Worm (Caenorhabditis elegans): ENCODE results near the gene F43C11.11.

DNA sequence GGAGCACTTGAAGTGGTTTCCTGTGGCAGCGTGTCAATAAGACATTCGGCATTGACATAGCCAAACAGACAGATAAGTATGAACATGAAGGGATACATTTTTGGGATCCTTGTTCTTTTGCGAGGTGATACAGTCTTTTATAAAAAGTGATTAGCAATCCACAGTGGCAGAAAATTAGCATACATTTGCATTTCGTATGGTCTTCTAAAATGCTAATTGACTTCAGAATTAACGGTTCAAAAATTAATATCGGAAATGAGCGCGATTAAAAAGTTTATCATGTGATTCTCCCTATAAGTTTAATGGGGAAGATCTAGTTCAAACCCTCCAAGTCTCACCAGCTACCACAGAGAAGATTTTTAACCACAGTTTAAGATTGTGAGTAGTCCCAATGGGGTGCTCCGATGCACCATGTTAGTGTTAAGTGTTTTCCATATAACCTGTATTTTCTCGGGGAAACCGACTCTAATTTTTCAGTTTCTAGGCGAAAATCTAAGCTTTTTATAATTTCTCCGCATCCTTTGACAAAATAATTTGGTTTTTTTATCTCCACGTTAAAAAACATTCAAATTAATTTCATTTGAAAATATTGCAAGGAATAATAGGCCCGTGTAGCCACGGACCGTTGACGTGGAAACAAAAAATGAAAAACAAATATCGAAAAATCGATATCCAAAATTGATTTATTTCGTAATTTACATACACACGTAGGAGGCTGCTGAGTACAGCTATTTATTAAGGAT lies 3.2 kb upstream of the F43C11.11 start, which contains the start of the genes F43C11.12 and F16G10.5:
- no peak for TF ChIP-seq him-1 (tag; optimal IDR thresholded peaks at IDR 0.05)
- TF ChIP-seq dao-5 (tag; optimal IDR thresholded peaks at IDR 0.05), result no peak
- TF ChIP-seq W03F9.2 (tag; optimal IDR thresholded peaks at IDR 0.05), result no peak
